Worm (Caenorhabditis elegans): ENCODE results near the gene Y64G10A.10.
"Not testable (repeated sequence)": the region's sequence is repeated elsewhere in the genome, so short reads cannot be mapped to it uniquely, and the experiment has no call there.

ce11 chrIV:14218526-14218925 is 22.7 kb downstream of the Y64G10A.10 start:
- TF ChIP-seq ztf-25 (GFP tag; IDR thresholded peaks at IDR 0.05); dpl-1 (GFP tag; optimal IDR thresholded peaks at IDR 0.05); him-1 (tag; optimal IDR thresholded peaks at IDR 0.05); nfya-2 (GFP tag; IDR thresholded peaks at IDR 0.05); ets-4 (GFP tag; optimal IDR thresholded peaks at IDR 0.05); efl-1 (GFP tag; optimal IDR thresholded peaks at IDR 0.05): not testable (repeated sequence)
- peak; percentile 65; the same call in 1 of the 2 replicates for TF ChIP-seq pbrm-1 (GFP tag; IDR thresholded peaks at IDR 0.05)

All from whole organism, young adult.